Worm (Caenorhabditis elegans): ENCODE results near the gene ZK105.5.

DNA sequence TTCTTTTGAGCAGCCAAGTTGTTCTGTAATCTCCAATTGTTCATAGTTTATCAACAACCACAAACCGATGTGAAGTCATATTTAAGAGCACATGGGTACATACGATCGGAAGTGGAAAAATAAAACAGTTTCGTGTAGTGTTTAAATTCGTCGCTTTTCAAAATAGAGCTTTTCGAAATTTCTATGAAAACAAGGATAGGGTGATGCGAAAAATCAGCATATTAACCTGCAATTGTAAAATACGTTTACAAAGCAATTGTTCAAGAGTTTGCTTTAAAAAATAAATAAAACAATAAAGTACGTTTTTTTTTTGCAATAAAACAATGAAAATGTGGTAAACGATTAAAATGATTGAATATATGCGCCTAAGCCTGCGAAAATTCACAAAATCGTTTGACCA lies 4.4 kb upstream of the ZK105.5 start, which contains the start of gene ZK105.14:
- TF ChIP-seq snpc-4 (tag; optimal IDR thresholded peaks at IDR 0.05) (no peak), lin-15B (tag; optimal IDR thresholded peaks at IDR 0.05) (no peak), unc-62 (GFP tag; optimal IDR thresholded peaks at IDR 0.05) (no peak), R02D3.7 (tag; optimal IDR thresholded peaks at IDR 0.05) (no peak), ztf-11 (tag; optimal IDR thresholded peaks at IDR 0.05) (no peak), ztf-4 (tag; optimal IDR thresholded peaks at IDR 0.05) (no peak), daf-12 (tag; optimal IDR thresholded peaks at IDR 0.05) (no peak), lin-39 (tag; optimal IDR thresholded peaks at IDR 0.05) (no peak), nhr-67 (tag; optimal IDR thresholded peaks at IDR 0.05) (no peak), jun-1 (tag; optimal IDR thresholded peaks at IDR 0.05) (no peak), fos-1 (tag; optimal IDR thresholded peaks at IDR 0.05) (no peak)

All from whole organism, L3 larva.